Worm (Caenorhabditis elegans) whole organism, L2 larva: ENCODE measurements around the gene col-155.

Source experiments
- C34F6.9 ChIP-seq: fragments of 150-350 bp; optimal IDR thresholded peaks from 2 replicates; lab custom pipeline; 2014; ENCODE audit warnings: missing biosample characterization, missing genetic modification characterization
- R02D3.7 ChIP-seq: fragments of 150-350 bp; optimal IDR thresholded peaks from 2 replicates; lab custom pipeline; 2014; ENCODE audit warnings: missing biosample characterization, missing genetic modification characterization
- Y55F3AM.14 ChIP-seq: fragments of 200-800 bp; sonication (Bioruptor generic); optimal IDR thresholded peaks from 2 replicates; lab custom pipeline; 2018; ENCODE audit warnings: mild to moderate bottlenecking, missing genetic modification characterization, missing compliant biosample characterization
- alr-1 ChIP-seq: fragments of 150-350 bp; optimal IDR thresholded peaks from 2 replicates; lab custom pipeline; 2014; ENCODE audit warnings: missing biosample characterization, missing genetic modification characterization
- aly-2 ChIP-seq: fragments of 150-350 bp; optimal IDR thresholded peaks from 2 replicates; lab custom pipeline; 2014; ENCODE audit warnings: missing biosample characterization, missing genetic modification characterization
- ama-1 ChIP-seq: fragments of 150-350 bp; optimal IDR thresholded peaks from 2 replicates; lab custom pipeline; 2018; ENCODE audit warnings: inconsistent platforms
- blmp-1 ChIP-seq: sonication (generic microtip); optimal IDR thresholded peaks from 2 replicates; lab custom pipeline; 2017; ENCODE audit warnings: missing genetic modification characterization, mild to moderate bottlenecking, missing compliant biosample characterization, antibody characterized with exemption, moderate library complexity; ENCODE audit not compliant: insufficient read depth
- ceh-16 ChIP-seq: fragments of 150-350 bp; optimal IDR thresholded peaks from 2 replicates; lab custom pipeline; 2014; ENCODE audit warnings: missing biosample characterization, missing genetic modification characterization
- ceh-82 ChIP-seq: fragments of 150-350 bp; optimal IDR thresholded peaks from 2 replicates; lab custom pipeline; 2014; ENCODE audit warnings: missing biosample characterization, missing genetic modification characterization
- egl-27 ChIP-seq: sonication (generic microtip); optimal IDR thresholded peaks from 3 replicates; lab custom pipeline; 2017; ENCODE audit warnings: missing biosample characterization, missing genetic modification reagents, missing genetic modification characterization
- elt-1 ChIP-seq: fragments of 150-350 bp; optimal IDR thresholded peaks from 2 replicates; lab custom pipeline; 2014; ENCODE audit warnings: missing biosample characterization, missing genetic modification characterization
- elt-3 ChIP-seq: sonication (generic microtip); optimal IDR thresholded peaks from 2 replicates; lab custom pipeline; 2017; ENCODE audit warnings: missing biosample characterization, missing genetic modification characterization
- gmeb-1 ChIP-seq: fragments of 150-350 bp; optimal IDR thresholded peaks from 2 replicates; lab custom pipeline; 2014; ENCODE audit warnings: missing biosample characterization, missing genetic modification characterization
- lin-11 ChIP-seq: fragments of 150-350 bp; sonication (generic microtip); optimal IDR thresholded peaks from 2 replicates; lab custom pipeline; 2014; ENCODE audit warnings: missing biosample characterization, missing genetic modification characterization, inconsistent platforms, mixed read lengths
- lin-13 ChIP-seq: fragments of 150-350 bp; optimal IDR thresholded peaks from 2 replicates; lab custom pipeline; 2014; ENCODE audit warnings: missing biosample characterization, missing genetic modification reagents, missing genetic modification characterization
- lin-39 ChIP-seq: fragments of 150-350 bp; optimal IDR thresholded peaks from 2 replicates; lab custom pipeline; 2014; ENCODE audit warnings: missing biosample characterization, missing genetic modification reagents, missing genetic modification characterization
- lsy-2 ChIP-seq, 2 experiments: fragments of 150-350 bp in 1 of 2; sonication (generic microtip) in 1 of 2; optimal IDR thresholded peaks; 2 replicates each; lab custom pipeline; 2014 to 2017; ENCODE audit warnings: missing biosample characterization in 2 of 2, missing genetic modification characterization in 2 of 2
- mab-5 ChIP-seq: fragments of 150-350 bp; optimal IDR thresholded peaks from 2 replicates; lab custom pipeline; 2014; ENCODE audit warnings: missing biosample characterization, missing genetic modification characterization
- mbf-1 ChIP-seq: sonication (generic microtip); optimal IDR thresholded peaks from 2 replicates; lab custom pipeline; 2017; ENCODE audit warnings: missing biosample characterization, missing genetic modification characterization
- nhr-10 ChIP-seq: sonication (generic microtip); optimal IDR thresholded peaks from 2 replicates; lab custom pipeline; 2017; ENCODE audit warnings: missing biosample characterization, missing genetic modification characterization
- nhr-12 ChIP-seq: fragments of 150-350 bp; optimal IDR thresholded peaks from 2 replicates; lab custom pipeline; 2014; ENCODE audit warnings: missing biosample characterization, missing genetic modification characterization
- nhr-23 ChIP-seq: fragments of 150-350 bp; optimal IDR thresholded peaks from 2 replicates; lab custom pipeline; 2014; ENCODE audit warnings: missing biosample characterization, missing genetic modification reagents, missing genetic modification characterization
- nhr-237 ChIP-seq: fragments of 150-350 bp; optimal IDR thresholded peaks from 2 replicates; lab custom pipeline; 2014; ENCODE audit warnings: missing biosample characterization, missing genetic modification characterization
- nhr-25 ChIP-seq: fragments of 150-350 bp; sonication (generic microtip); optimal IDR thresholded peaks from 3 replicates; lab custom pipeline; 2014; ENCODE audit warnings: missing biosample characterization, missing genetic modification characterization
- nhr-6 ChIP-seq: fragments of 150-350 bp; optimal IDR thresholded peaks from 2 replicates; lab custom pipeline; 2014; ENCODE audit warnings: missing biosample characterization, missing genetic modification characterization
- nhr-77 ChIP-seq: fragments of 150-350 bp; optimal IDR thresholded peaks from 2 replicates; lab custom pipeline; 2014; ENCODE audit warnings: missing biosample characterization, missing genetic modification characterization
- peb-1 ChIP-seq: fragments of 150-350 bp; optimal IDR thresholded peaks from 2 replicates; lab custom pipeline; 2014; ENCODE audit warnings: missing biosample characterization, missing genetic modification characterization
- sem-4 ChIP-seq: fragments of 150-350 bp; optimal IDR thresholded peaks from 2 replicates; lab custom pipeline; 2014; ENCODE audit warnings: missing biosample characterization, missing genetic modification reagents, missing genetic modification characterization
- skn-1 ChIP-seq: sonication (generic microtip); optimal IDR thresholded peaks from 2 replicates; lab custom pipeline; 2017; ENCODE audit warnings: missing biosample characterization, missing genetic modification characterization
- sma-3 ChIP-seq: sonication (generic microtip); optimal IDR thresholded peaks from 2 replicates; lab custom pipeline; 2016; ENCODE audit warnings: missing genetic modification reagents, missing genetic modification characterization, missing compliant biosample characterization
- snpc-4 ChIP-seq: fragments of 150-350 bp; optimal IDR thresholded peaks from 2 replicates; lab custom pipeline; 2014; ENCODE audit warnings: missing biosample characterization, missing genetic modification characterization
- unc-39 ChIP-seq: fragments of 150-350 bp; optimal IDR thresholded peaks from 2 replicates; lab custom pipeline; 2014; ENCODE audit warnings: missing biosample characterization, missing genetic modification characterization
- unc-62 ChIP-seq: fragments of 150-350 bp; optimal IDR thresholded peaks from 2 replicates; lab custom pipeline; 2014; ENCODE audit warnings: missing biosample characterization, missing genetic modification reagents, missing genetic modification characterization
- zag-1 ChIP-seq: fragments of 150-350 bp; optimal IDR thresholded peaks from 2 replicates; lab custom pipeline; 2014; ENCODE audit warnings: missing biosample characterization, missing genetic modification characterization
- ztf-1 ChIP-seq: fragments of 200-800 bp; sonication (Bioruptor generic); conservative IDR thresholded peaks from 2 replicates; pipeline ENCODE4 v1.3.6; 2022; ENCODE audit warnings: missing genetic modification characterization, missing compliant biosample characterization
- ztf-11 ChIP-seq: sonication (generic microtip); optimal IDR thresholded peaks from 2 replicates; lab custom pipeline; 2017; ENCODE audit warnings: missing biosample characterization, missing genetic modification characterization
- ztf-4 ChIP-seq: fragments of 150-350 bp; optimal IDR thresholded peaks from 2 replicates; lab custom pipeline; 2014; ENCODE audit warnings: missing biosample characterization, missing genetic modification characterization

The col-155 gene

DNA sequence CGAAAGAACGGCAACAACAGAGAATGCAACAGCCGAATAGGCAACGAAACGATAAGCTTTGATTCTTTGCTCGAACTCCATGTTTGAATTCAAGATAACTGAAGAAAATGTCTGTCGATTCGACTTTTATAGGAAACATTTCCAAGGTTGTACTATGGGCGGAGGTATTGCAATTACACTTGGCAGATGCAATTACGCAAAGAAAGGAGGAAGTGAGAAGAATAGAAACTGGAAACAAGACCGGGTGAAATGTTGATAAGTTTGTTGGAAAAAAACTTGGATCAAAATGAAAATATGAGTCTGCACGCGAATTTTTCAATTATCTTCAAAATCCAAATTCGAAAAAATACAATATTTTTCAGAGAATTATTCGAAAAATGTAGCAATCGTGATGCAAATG, at the start of gene col-155:
TSS of gene col-155 (minus strand) at position 101 of the 400 bp plus-strand sequence.
- no peak for TF ChIP-seq lin-39 (tag; lab: Kevin White, UChicago)
- no peak for TF ChIP-seq egl-27 (tag; lab: Kevin White, UChicago)
- no peak for TF ChIP-seq C34F6.9 (tag; lab: Kevin White, UChicago)
- no peak for TF ChIP-seq nhr-6 (tag; lab: Kevin White, UChicago)
- no peak for TF ChIP-seq peb-1 (tag; lab: Kevin White, UChicago)
- TF ChIP-seq unc-62 (GFP tag; lab: Kevin White, UChicago): no peak
- no peak for TF ChIP-seq nhr-77 (tag; lab: Kevin White, UChicago)
- no peak for TF ChIP-seq nhr-12 (tag; lab: Kevin White, UChicago)
- no peak for TF ChIP-seq ceh-82
- TF ChIP-seq blmp-1 (tag; lab: Kevin White, UChicago): no peak
- no peak for TF ChIP-seq lsy-2 (tag; optimal IDR thresholded peaks at IDR 0.05; lab: Kevin White, UChicago)
- no peak for TF ChIP-seq mab-5 (tag; lab: Kevin White, UChicago)
- TF ChIP-seq skn-1: no peak
- TF ChIP-seq ceh-16 (tag; lab: Kevin White, UChicago): no peak
- no peak for TF ChIP-seq lin-11 (tag; lab: Kevin White, UChicago)
- TF ChIP-seq sma-3 (GFP tag; lab: Kevin White, UChicago): no peak
- TF ChIP-seq ztf-1 (GFP tag; lab: Robert Waterston, UW): no peak
- TF ChIP-seq elt-1: no peak
- no peak for TF ChIP-seq alr-1
- TF ChIP-seq zag-1 (tag; lab: Kevin White, UChicago): no peak

DNA sequence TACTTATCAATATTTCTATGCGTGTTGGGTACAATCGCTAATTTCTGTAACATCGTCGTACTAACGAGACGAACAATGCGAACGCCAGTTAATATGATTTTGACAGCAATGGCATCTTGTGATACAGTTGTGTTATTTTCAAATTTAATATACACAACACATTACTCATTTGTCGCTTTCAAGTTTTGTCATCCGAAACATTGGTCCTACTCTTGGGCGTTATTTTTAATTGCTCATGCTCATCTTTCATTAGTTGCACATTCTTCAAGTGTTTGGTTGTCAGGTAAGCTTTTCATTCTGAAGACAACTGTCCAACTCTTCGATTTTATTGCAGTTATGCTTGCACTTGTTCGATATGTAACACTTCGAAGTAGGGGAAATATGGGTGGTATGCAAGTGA, 49.5 kb upstream of the col-155 start:
- TF ChIP-seq nhr-25 (tag; lab: Kevin White, UChicago) (no peak), nhr-237 (tag; lab: Kevin White, UChicago) (no peak), nhr-23 (tag; lab: Kevin White, UChicago) (no peak), lsy-2 (tag; optimal IDR thresholded peaks at IDR 0.05; lab: Kevin White, UChicago) (no peak), zag-1 (tag; lab: Kevin White, UChicago) (no peak), ama-1 (no peak), aly-2 (no peak), nhr-10 (tag; lab: Kevin White, UChicago) (no peak), elt-3 (tag; lab: Kevin White, UChicago) (no peak), ceh-16 (tag; lab: Kevin White, UChicago) (no peak), mbf-1 (tag; lab: Kevin White, UChicago) (no peak)
- TF ChIP-seq, all 48 proteins: peak for 0

DNA sequence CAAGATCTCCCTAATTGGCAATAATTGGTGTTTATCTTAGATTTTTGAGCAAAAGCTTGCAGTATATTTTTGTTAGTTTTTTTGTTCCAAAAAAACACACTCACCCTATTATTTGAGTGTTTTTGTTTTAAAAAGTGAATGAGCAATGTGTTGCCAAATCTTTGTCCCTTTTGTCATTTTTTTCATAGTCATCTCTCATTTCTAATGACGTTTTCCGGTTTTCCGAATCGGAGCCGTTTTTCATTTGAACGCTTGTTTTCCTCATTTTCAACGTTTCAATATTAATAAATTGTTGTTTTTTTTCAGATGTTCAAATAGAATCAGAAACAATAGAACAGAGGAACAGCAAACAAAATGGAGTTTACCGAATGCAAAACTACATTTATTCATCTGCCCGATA, 48.8 kb upstream of the col-155 start, which contains the start of gene dmsr-1:
TSS of gene dmsr-1 (plus strand) at position 301 of the 400 bp plus-strand sequence.
- no peak for TF ChIP-seq ama-1
- TF ChIP-seq ceh-16 (tag; lab: Kevin White, UChicago): no peak
- no peak for TF ChIP-seq elt-3 (tag; lab: Kevin White, UChicago)
- no peak for TF ChIP-seq sem-4 (tag; lab: Kevin White, UChicago)
- no peak for TF ChIP-seq ztf-4
- TF ChIP-seq aly-2: no peak
- no peak for TF ChIP-seq snpc-4
- TF ChIP-seq egl-27 (tag; lab: Kevin White, UChicago): no peak

DNA sequence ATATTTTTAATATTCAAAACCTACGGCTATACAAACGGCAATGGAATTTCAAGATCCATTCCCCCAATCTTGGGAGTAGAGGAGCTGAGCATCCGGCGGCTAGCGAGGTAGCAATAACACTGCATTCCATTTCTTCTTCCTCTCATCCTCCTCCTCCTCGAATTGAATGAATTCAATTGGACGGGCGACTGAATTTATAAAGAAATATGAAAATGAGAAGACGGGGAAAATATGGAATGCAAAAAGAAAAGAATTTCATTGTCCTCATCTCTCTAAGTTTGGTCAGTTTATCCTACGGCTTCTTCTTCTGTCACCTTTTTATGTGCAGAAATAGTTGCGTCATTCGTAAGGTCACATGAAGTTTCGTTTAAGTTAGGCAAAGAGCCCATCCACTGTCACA, 46.7 kb upstream of the col-155 start:
- no peak for TF ChIP-seq ztf-4
- TF ChIP-seq R02D3.7 (tag; lab: Kevin White, UChicago): no peak
- TF ChIP-seq lin-39 (tag; lab: Kevin White, UChicago): no peak
- no peak for TF ChIP-seq zag-1 (tag; lab: Kevin White, UChicago)
- no peak for TF ChIP-seq elt-3 (tag; lab: Kevin White, UChicago)
- TF ChIP-seq gmeb-1 (tag; lab: Kevin White, UChicago): no peak
- no peak for TF ChIP-seq skn-1

DNA sequence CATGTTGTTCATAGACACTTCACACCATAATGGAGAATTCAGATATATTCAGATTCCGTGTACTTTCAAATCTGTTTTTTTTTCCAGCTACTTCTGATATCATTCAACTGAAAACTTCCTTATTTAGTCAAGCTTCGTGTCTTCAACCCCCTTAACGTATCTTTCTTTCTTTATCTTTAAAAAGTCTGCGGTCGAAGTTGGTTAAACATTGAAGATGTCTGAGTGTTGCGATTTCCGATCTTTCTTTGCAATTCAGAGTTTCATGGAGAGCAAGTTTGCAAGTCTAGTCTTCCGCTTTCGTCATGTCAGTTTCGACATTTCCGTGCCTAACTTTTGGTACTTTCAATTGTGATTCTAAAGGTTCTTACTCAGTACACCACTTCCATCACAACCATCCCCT, 45.6 kb upstream of the col-155 start:
- TF ChIP-seq ztf-11 (tag; lab: Kevin White, UChicago): no peak
- TF ChIP-seq gmeb-1 (tag; lab: Kevin White, UChicago): no peak
- no peak for TF ChIP-seq zag-1 (tag; lab: Kevin White, UChicago)
- no peak for TF ChIP-seq Y55F3AM.14
- TF ChIP-seq unc-39 (tag; lab: Kevin White, UChicago): no peak
- TF ChIP-seq lin-13 (GFP tag; lab: Kevin White, UChicago): no peak
- TF ChIP-seq lin-11 (tag; lab: Kevin White, UChicago): no peak
- no peak for TF ChIP-seq blmp-1 (tag; lab: Kevin White, UChicago)
- no peak for TF ChIP-seq lin-39 (tag; lab: Kevin White, UChicago)
